Worm (Caenorhabditis elegans): Measurements from ENCODE around the gene srt-40.

DNA sequence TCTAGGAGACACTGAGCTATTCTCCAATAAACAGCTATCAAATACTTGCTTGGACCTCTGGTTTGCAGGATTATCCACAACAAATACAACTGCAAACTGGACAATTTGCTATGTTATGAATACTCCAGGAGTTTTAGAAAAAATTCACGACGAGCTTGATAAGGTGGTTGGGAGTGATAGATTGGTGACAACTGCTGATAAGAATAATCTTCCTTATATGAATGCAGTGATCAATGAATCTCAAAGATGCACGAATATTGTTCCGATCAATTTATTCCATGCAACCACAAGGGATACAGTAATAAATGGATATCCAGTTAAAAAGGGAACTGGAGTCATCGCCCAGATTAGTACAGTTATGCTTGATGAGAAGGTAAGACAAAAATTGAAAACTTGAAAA is 45.7 kb upstream of the srt-40 start:
- no peak for TF ChIP-seq nhr-237 (tag; optimal IDR thresholded peaks at IDR 0.05)
- TF ChIP-seq drap-1 (GFP tag; optimal IDR thresholded peaks at IDR 0.05): no peak
